Fruit fly (Drosophila melanogaster) whole organism, embryonic: ENCODE results near the gene Cpr92A.

Experiments used
- Antp ChIP-seq: fragments of 200-800 bp; sonication (Bioruptor generic); optimal IDR thresholded peaks from 3 replicates; lab custom pipeline; 2016; ENCODE audit warnings: missing biosample characterization, missing genetic modification characterization
- BtbVII ChIP-seq: fragments of 200-800 bp; sonication (Bioruptor generic); optimal IDR thresholded peaks from 3 replicates; lab custom pipeline; 2017; ENCODE audit warnings: missing biosample characterization, mild to moderate bottlenecking, missing genetic modification characterization
- Bteb2 ChIP-seq: fragments of 200-800 bp; sonication (Bioruptor generic); optimal IDR thresholded peaks from 2 replicates; lab custom pipeline; 2016; ENCODE audit warnings: missing biosample characterization, missing genetic modification characterization
- CG10654 ChIP-seq: fragments of 200-800 bp; sonication (Bioruptor generic); optimal IDR thresholded peaks from 2 replicates; lab custom pipeline; 2016; ENCODE audit warnings: missing biosample characterization, missing genetic modification characterization
- CG12219 ChIP-seq: fragments of 200-800 bp; sonication (Bioruptor generic); optimal IDR thresholded peaks from 3 replicates; lab custom pipeline; 2018; ENCODE audit warnings: missing biosample characterization, mild to moderate bottlenecking, missing genetic modification characterization
- CG15601 ChIP-seq: fragments of 200-800 bp; sonication (Bioruptor generic); optimal IDR thresholded peaks from 3 replicates; lab custom pipeline; 2019; ENCODE audit warnings: missing biosample characterization, mild to moderate bottlenecking, missing genetic modification characterization, moderate library complexity
- CG1603 ChIP-seq: fragments of 200-800 bp; sonication (Bioruptor generic); optimal IDR thresholded peaks from 2 replicates; lab custom pipeline; 2019; ENCODE audit warnings: missing biosample characterization, mild to moderate bottlenecking, missing genetic modification characterization, moderate library complexity
- CG16863 ChIP-seq: fragments of 200-800 bp; sonication (Bioruptor generic); optimal IDR thresholded peaks from 3 replicates; lab custom pipeline; 2016; ENCODE audit warnings: missing biosample characterization, missing genetic modification characterization
- CG31365 ChIP-seq: fragments of 200-800 bp; sonication (Bioruptor generic); optimal IDR thresholded peaks from 2 replicates; lab custom pipeline; 2018; ENCODE audit warnings: missing biosample characterization, mild to moderate bottlenecking, missing genetic modification characterization
- CG34224 ChIP-seq: fragments of 200-800 bp; sonication (Bioruptor generic); IDR thresholded peaks from 3 replicates; pipeline ENCODE4 v1.3.6; 2022; ENCODE audit warnings: missing biosample characterization, missing genetic modification characterization; ENCODE audit not compliant: partially characterized antibody
- CG4404 ChIP-seq: fragments of 200-800 bp; sonication (Bioruptor generic); IDR thresholded peaks from 2 replicates; pipeline ENCODE4 v1.3.6; 2022; ENCODE audit warnings: missing biosample characterization, missing genetic modification characterization
- CG7839 ChIP-seq: fragments of 200-800 bp; sonication (Bioruptor generic); optimal IDR thresholded peaks from 3 replicates; lab custom pipeline; 2018; ENCODE audit warnings: missing biosample characterization, mild to moderate bottlenecking, missing genetic modification characterization, moderate library complexity
- CG8478 ChIP-seq: fragments of >200 bp; optimal IDR thresholded peaks from 2 replicates; lab custom pipeline; 2018
- Camta ChIP-seq: fragments of 200-800 bp; sonication (Bioruptor generic); optimal IDR thresholded peaks from 2 replicates; lab custom pipeline; 2016; ENCODE audit warnings: missing biosample characterization, missing genetic modification characterization
- CoRest ChIP-seq: fragments of 200-800 bp; sonication (Bioruptor generic); optimal IDR thresholded peaks from 3 replicates; lab custom pipeline; 2018; ENCODE audit warnings: missing biosample characterization, mild to moderate bottlenecking, missing genetic modification characterization, moderate library complexity
- Deaf1 ChIP-seq: fragments of 200-800 bp; optimal IDR thresholded peaks from 3 replicates; lab custom pipeline; 2019; ENCODE audit warnings: missing biosample characterization, mild to moderate bottlenecking, missing genetic modification characterization, moderate library complexity
- Dip3 ChIP-seq: fragments of 200-800 bp; sonication (Bioruptor generic); optimal IDR thresholded peaks from 3 replicates; lab custom pipeline; 2016; ENCODE audit warnings: missing biosample characterization, missing genetic modification characterization
- ERR ChIP-seq: fragments of 200-800 bp; sonication (Bioruptor generic); optimal IDR thresholded peaks from 2 replicates; lab custom pipeline; 2016; ENCODE audit warnings: missing biosample characterization, missing genetic modification characterization
- Gug ChIP-seq: fragments of 200-800 bp; sonication (Bioruptor generic); IDR thresholded peaks from 4 replicates; pipeline ENCODE4 v1.3.6; 2022; ENCODE audit warnings: missing biosample characterization, missing genetic modification characterization
- HmgZ ChIP-seq: fragments of 200-800 bp; sonication (Bioruptor generic); optimal IDR thresholded peaks from 2 replicates; lab custom pipeline; 2018; ENCODE audit warnings: missing biosample characterization, mild to moderate bottlenecking, missing genetic modification characterization
- Hr3 ChIP-seq: fragments of 200-800 bp; sonication (Bioruptor generic); optimal IDR thresholded peaks from 3 replicates; lab custom pipeline; 2016; ENCODE audit warnings: missing biosample characterization, missing genetic modification characterization
- MBD-R2 ChIP-seq: fragments of 200-800 bp; sonication (Bioruptor generic); IDR thresholded peaks from 2 replicates; pipeline ENCODE4 v1.3.6; 2022; ENCODE audit warnings: missing biosample characterization, missing genetic modification characterization
- Meics ChIP-seq: fragments of 200-800 bp; sonication (Bioruptor generic); optimal IDR thresholded peaks from 2 replicates; lab custom pipeline; 2017; ENCODE audit warnings: missing biosample characterization, mild to moderate bottlenecking, missing genetic modification characterization
- Mrtf ChIP-seq: fragments of 200-800 bp; sonication (Bioruptor generic); IDR thresholded peaks from 3 replicates; pipeline ENCODE4 v1.3.6; 2022; ENCODE audit warnings: missing biosample characterization, missing genetic modification characterization
- NK7.1 ChIP-seq: fragments of 200-800 bp; sonication (Bioruptor generic); optimal IDR thresholded peaks from 3 replicates; lab custom pipeline; 2016; ENCODE audit warnings: missing biosample characterization, missing genetic modification characterization
- Nf-YB ChIP-seq: fragments of 200-800 bp; sonication (Bioruptor generic); optimal IDR thresholded peaks from 3 replicates; lab custom pipeline; 2019; ENCODE audit warnings: missing biosample characterization, mild to moderate bottlenecking, missing genetic modification characterization, moderate library complexity
- Oaz ChIP-seq: fragments of 200-800 bp; sonication (Bioruptor generic); IDR thresholded peaks from 2 replicates; pipeline ENCODE4 v1.3.6; 2022; ENCODE audit warnings: missing biosample characterization, missing genetic modification characterization
- Pdp1 ChIP-seq, 2 experiments: fragments of 200-800 bp; sonication (Bioruptor generic); optimal IDR thresholded peaks; 3 replicates each; lab custom pipeline; 2016; ENCODE audit warnings: missing biosample characterization in 2 of 2, missing genetic modification characterization in 2 of 2, mild to moderate bottlenecking in 1 of 2, moderate library complexity in 1 of 2
- Ravus ChIP-seq: fragments of 200-800 bp; sonication (Bioruptor generic); IDR thresholded peaks from 2 replicates; pipeline ENCODE4 v1.3.6; 2022; ENCODE audit warnings: missing biosample characterization, missing genetic modification characterization
- ap ChIP-seq: fragments of 200-800 bp; sonication (Bioruptor generic); IDR thresholded peaks from 2 replicates; pipeline ENCODE4 v1.3.6; 2022; ENCODE audit warnings: missing biosample characterization, missing genetic modification characterization
- ase ChIP-seq: fragments of 200-800 bp; sonication (Bioruptor generic); IDR thresholded peaks from 3 replicates; pipeline ENCODE4 v1.3.6; 2022; ENCODE audit warnings: missing biosample characterization, missing genetic modification characterization
- az2 ChIP-seq: fragments of 200-800 bp; sonication (Bioruptor generic); optimal IDR thresholded peaks from 3 replicates; lab custom pipeline; 2016; ENCODE audit warnings: missing biosample characterization, missing genetic modification characterization
- bbx ChIP-seq: fragments of 200-800 bp; sonication (Bioruptor generic); IDR thresholded peaks from 2 replicates; pipeline ENCODE4 v1.3.6; 2022; ENCODE audit warnings: missing biosample characterization, missing genetic modification characterization; ENCODE audit not compliant: partially characterized antibody
- bigmax ChIP-seq: fragments of 200-800 bp; sonication (Bioruptor generic); optimal IDR thresholded peaks from 2 replicates; lab custom pipeline; 2018; ENCODE audit warnings: missing biosample characterization, mild to moderate bottlenecking, missing genetic modification characterization
- br ChIP-seq: fragments of >200 bp; optimal IDR thresholded peaks from 2 replicates; lab custom pipeline; 2017
- btn ChIP-seq: fragments of 200-800 bp; sonication (Bioruptor generic); optimal IDR thresholded peaks from 2 replicates; lab custom pipeline; 2016; ENCODE audit warnings: missing biosample characterization, missing genetic modification characterization
- dmrt99B ChIP-seq: fragments of 200-800 bp; sonication (Bioruptor generic); optimal IDR thresholded peaks from 2 replicates; lab custom pipeline; 2018; ENCODE audit warnings: missing biosample characterization, mild to moderate bottlenecking, missing genetic modification characterization, moderate library complexity
- eve ChIP-seq, 2 experiments: fragments of >200 bp; optimal IDR thresholded peaks; 2 replicates each; lab custom pipeline; 2017; ENCODE audit warnings: missing biosample characterization in 2 of 2, missing genetic modification characterization in 2 of 2
- h ChIP-seq: fragments of >200 bp; optimal IDR thresholded peaks from 2 replicates; lab custom pipeline; 2017
- ken ChIP-seq: fragments of 200-800 bp; sonication (Bioruptor generic); IDR thresholded peaks from 3 replicates; pipeline ENCODE4 v1.3.6; 2022; ENCODE audit warnings: missing biosample characterization, missing genetic modification characterization
- knrl ChIP-seq: fragments of 200-800 bp; sonication (Bioruptor generic); IDR thresholded peaks from 3 replicates; pipeline ENCODE4 v1.3.6; 2022; ENCODE audit warnings: missing biosample characterization, missing genetic modification characterization; ENCODE audit not compliant: partially characterized antibody
- mirr ChIP-seq: fragments of 200-800 bp; sonication (Bioruptor generic); optimal IDR thresholded peaks from 3 replicates; lab custom pipeline; 2018; ENCODE audit warnings: missing biosample characterization, mild to moderate bottlenecking, missing genetic modification characterization
- nerfin-1 ChIP-seq: fragments of 200-800 bp; sonication (Bioruptor generic); optimal IDR thresholded peaks from 3 replicates; lab custom pipeline; 2019; ENCODE audit warnings: missing biosample characterization, mild to moderate bottlenecking, missing genetic modification characterization, moderate library complexity
- nmo ChIP-seq: fragments of 200-800 bp; sonication (Bioruptor generic); optimal IDR thresholded peaks from 2 replicates; lab custom pipeline; 2018; ENCODE audit warnings: missing biosample characterization, mild to moderate bottlenecking, missing genetic modification characterization, moderate library complexity
- otp ChIP-seq: fragments of 200-800 bp; sonication (Bioruptor generic); IDR thresholded peaks from 3 replicates; pipeline ENCODE4, ENCODE4 v1.3.6; 2022; ENCODE audit warnings: missing biosample characterization, missing genetic modification characterization
- pho ChIP-seq: fragments of 200-800 bp; sonication (Bioruptor generic); optimal IDR thresholded peaks from 2 replicates; lab custom pipeline; 2016; ENCODE audit warnings: missing biosample characterization, missing genetic modification characterization
- row ChIP-seq: fragments of 200-800 bp; sonication (Bioruptor generic); IDR thresholded peaks from 3 replicates; pipeline ENCODE4 v1.3.6; 2022; ENCODE audit warnings: missing biosample characterization, missing genetic modification characterization
- sisA ChIP-seq: fragments of 200-800 bp; sonication (Bioruptor generic); IDR thresholded peaks from 2 replicates; pipeline ENCODE4 v1.3.6; 2022; ENCODE audit warnings: missing biosample characterization, missing genetic modification characterization
- slbo ChIP-seq: fragments of 200-800 bp; sonication (Bioruptor generic); IDR thresholded peaks from 2 replicates; pipeline ENCODE4 v1.3.6; 2022; ENCODE audit warnings: missing biosample characterization, missing genetic modification characterization
- sqz ChIP-seq: fragments of 200-800 bp; sonication (Bioruptor generic); optimal IDR thresholded peaks from 3 replicates; lab custom pipeline; 2018; ENCODE audit warnings: missing biosample characterization, mild to moderate bottlenecking, missing genetic modification characterization
- tx ChIP-seq: fragments of 200-800 bp; sonication (Bioruptor generic); optimal IDR thresholded peaks from 2 replicates; lab custom pipeline; 2016; ENCODE audit warnings: missing biosample characterization, missing genetic modification characterization
- zf30C ChIP-seq: fragments of 200-800 bp; sonication (Bioruptor generic); optimal IDR thresholded peaks from 3 replicates; lab custom pipeline; 2018; ENCODE audit warnings: missing biosample characterization, mild to moderate bottlenecking, missing genetic modification characterization

Cpr92A gene

dm6 chr3R:19623606-19624005 is 24.9 kb upstream of the Cpr92A start (continued):
- TF ChIP-seq Gug (GFP tag; lab: Robert Waterston, UW) (peak; percentile 66), Pdp1 (GFP tag; optimal IDR thresholded peaks at IDR 0.05; lab: Kevin White, UChicago) (peak; percentile 58 to 66), ken (GFP tag; lab: Robert Waterston, UW) (peak; percentile 69), CG31365 (no peak), CG8478 (lab: Kevin White, UChicago) (no peak), bigmax (GFP tag; lab: Kevin White, UChicago) (no peak), Deaf1 (tag; lab: Kevin White, UChicago) (no peak), Hr3 (GFP tag; lab: Kevin White, UChicago) (peak; percentile 18), mirr (GFP tag; lab: Kevin White, UChicago) (no peak), Oaz (GFP tag; lab: Robert Waterston, UW) (no peak), CG15601 (tag; lab: Kevin White, UChicago) (peak; percentile 19), Bteb2 (peak; percentile 47), ERR (GFP tag; lab: Kevin White, UChicago) (no peak), CoRest (peak; percentile 46), sisA (GFP tag; lab: Robert Waterston, UW) (peak; percentile 74), otp (0 out of 3 replicates have a peak, but pooled peaks have one; percentile 41), btn (GFP tag; lab: Kevin White, UChicago) (no peak), CG7839 (tag; lab: Kevin White, UChicago) (peak; percentile 73), BtbVII (GFP tag; lab: Kevin White, UChicago) (no peak), br (no peak), Meics (GFP tag; lab: Kevin White, UChicago) (peak; percentile 43), eve (GFP tag; optimal IDR thresholded peaks at IDR 0.05; lab: Kevin White, UChicago) (peak in 1 of 2 experiments; percentile 80), Nf-YB (GFP tag; lab: Kevin White, UChicago) (no peak), az2 (GFP tag; lab: Kevin White, UChicago) (peak; percentile 58), tx (peak; percentile 40), CG34224 (GFP tag; lab: Robert Waterston, UW) (no peak), CG12219 (GFP tag; lab: Kevin White, UChicago) (peak; percentile 9), nmo (GFP tag; lab: Kevin White, UChicago) (peak; percentile 75), MBD-R2 (GFP tag; lab: Robert Waterston, UW) (no peak; the same call in 1 of the 2 replicates), CG16863 (GFP tag; lab: Kevin White, UChicago) (peak; percentile 49), Camta (peak; percentile 37), zf30C (GFP tag; lab: Kevin White, UChicago) (no peak), nerfin-1 (peak; percentile 6), knrl (GFP tag; lab: Robert Waterston, UW) (no peak), bbx (no peak), h (no peak), Antp (GFP tag; lab: Kevin White, UChicago) (peak; percentile 43), dmrt99B (tag; lab: Kevin White, UChicago) (peak; percentile 69), CG4404 (GFP tag; lab: Robert Waterston, UW) (no peak), pho (peak; percentile 60), ap (no peak), Mrtf (GFP tag; lab: Robert Waterston, UW) (peak; percentile 33; the same call in 1 of the 3 replicates), HmgZ (tag; lab: Kevin White, UChicago) (no peak), Dip3 (GFP tag; lab: Kevin White, UChicago) (peak; percentile 29), ase (0 out of 3 replicates have a peak, but pooled peaks have one; percentile 59), slbo (GFP tag; lab: Robert Waterston, UW) (peak; percentile 69), sqz (GFP tag; lab: Kevin White, UChicago) (no peak), CG10654 (GFP tag; lab: Kevin White, UChicago) (peak; percentile 23), NK7.1 (GFP tag; lab: Kevin White, UChicago) (peak; percentile 50), Ravus (GFP tag; lab: Robert Waterston, UW) (no peak; the same call in 1 of the 2 replicates), row (peak; percentile 68), CG1603 (tag; lab: Kevin White, UChicago) (peak; percentile 57)
